Worm (Caenorhabditis elegans) whole organism, L4 larva: ENCODE measurements around the gene sre-10.

Experiments
- fos-1 ChIP-seq: fragments of 150-350 bp; optimal IDR thresholded peaks from 2 replicates; lab custom pipeline; 2014; ENCODE audit warnings: missing biosample characterization, missing genetic modification characterization
- nhr-77 ChIP-seq: fragments of 150-350 bp; optimal IDR thresholded peaks from 2 replicates; lab custom pipeline; 2014; ENCODE audit warnings: missing biosample characterization, missing genetic modification characterization
- snpc-4 ChIP-seq: fragments of 150-350 bp; optimal IDR thresholded peaks from 2 replicates; lab custom pipeline; 2014; ENCODE audit warnings: missing biosample characterization, missing genetic modification characterization
- vab-7 ChIP-seq: fragments of 200-800 bp; sonication (Bioruptor generic); IDR thresholded peaks from 2 replicates; pipeline ENCODE4 v1.3.6; 2022; ENCODE audit warnings: missing genetic modification reagents, missing genetic modification characterization, missing compliant biosample characterization

ce11 chrV:7096129-7096730, 36.1 kb upstream of the sre-10 start:
- no peak for TF ChIP-seq vab-7 (GFP tag; lab: Robert Waterston, UW)
- TF ChIP-seq nhr-77 (tag; lab: Kevin White, UChicago), result no peak
- no peak for TF ChIP-seq snpc-4
- no peak for TF ChIP-seq fos-1 (tag; lab: Kevin White, UChicago)
